Worm (Caenorhabditis elegans) whole organism, mixed stage, embryonic: ENCODE results near the gene pcp-4.

Experiments
- M03D4.4 ChIP-seq: sonication (generic microtip); optimal IDR thresholded peaks from 2 replicates; lab custom pipeline; 2017; ENCODE audit warnings: mild to moderate bottlenecking, missing genetic modification characterization, missing compliant biosample characterization
- ceh-39 ChIP-seq: fragments of 150-350 bp; optimal IDR thresholded peaks from 2 replicates; lab custom pipeline; 2014; ENCODE audit warnings: missing biosample characterization, missing genetic modification characterization
- ces-1 ChIP-seq: fragments of 150-350 bp; optimal IDR thresholded peaks from 2 replicates; lab custom pipeline; 2014; ENCODE audit warnings: missing biosample characterization, missing genetic modification reagents, missing genetic modification characterization
- elt-3 ChIP-seq: fragments of 150-350 bp; optimal IDR thresholded peaks from 2 replicates; lab custom pipeline; 2014; ENCODE audit warnings: missing biosample characterization, missing genetic modification characterization
- nhr-12 ChIP-seq: fragments of 150-350 bp; optimal IDR thresholded peaks from 2 replicates; lab custom pipeline; 2014; ENCODE audit warnings: missing biosample characterization, missing genetic modification characterization
- nhr-2 ChIP-seq: fragments of 150-350 bp; optimal IDR thresholded peaks from 2 replicates; lab custom pipeline; 2014; ENCODE audit warnings: missing biosample characterization, missing genetic modification characterization
- nhr-28 ChIP-seq: fragments of 150-350 bp; optimal IDR thresholded peaks from 2 replicates; lab custom pipeline; 2014; ENCODE audit warnings: missing biosample characterization, missing genetic modification characterization
- pha-4 ChIP-seq: fragments of 150-350 bp; optimal IDR thresholded peaks from 2 replicates; lab custom pipeline; 2018; ENCODE audit warnings: missing biosample characterization, missing genetic modification reagents, missing genetic modification characterization
- snpc-4 ChIP-seq: fragments of 150-350 bp; optimal IDR thresholded peaks from 2 replicates; lab custom pipeline; 2014; ENCODE audit warnings: missing biosample characterization, missing genetic modification characterization
- unc-62 ChIP-seq: fragments of 150-350 bp; optimal IDR thresholded peaks from 2 replicates; lab custom pipeline; 2014; ENCODE audit warnings: missing biosample characterization, missing genetic modification reagents, missing genetic modification characterization
- ztf-11 ChIP-seq: fragments of 150-350 bp; optimal IDR thresholded peaks from 2 replicates; lab custom pipeline; 2014; ENCODE audit warnings: missing biosample characterization, missing genetic modification characterization

DNA sequence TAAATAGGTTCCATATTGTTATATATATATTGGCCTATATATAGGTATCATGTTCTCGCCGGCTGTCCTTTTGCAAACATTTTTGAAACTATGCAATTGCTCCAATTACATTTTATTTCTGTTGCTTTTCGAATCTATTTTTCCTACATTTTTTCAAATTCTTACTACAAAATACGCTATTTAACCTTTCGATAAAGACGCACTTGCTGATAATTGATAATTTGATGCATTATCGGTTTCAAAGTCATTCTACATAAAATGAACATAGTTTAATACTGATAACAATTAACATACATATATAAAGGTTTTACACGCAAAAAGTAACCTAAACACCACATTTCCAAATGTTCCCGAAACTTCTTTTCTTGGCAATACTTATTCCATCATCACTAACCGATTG is 42.5 kb downstream of the pcp-4 start, which contains the start of gene clec-258:
- TF ChIP-seq ztf-11 (tag; lab: Kevin White, UChicago) = no peak
- TF ChIP-seq nhr-28 = no peak
- TF ChIP-seq elt-3 (tag; lab: Kevin White, UChicago) = no peak
- TF ChIP-seq M03D4.4 = no peak
- TF ChIP-seq unc-62 = no peak
- no peak for TF ChIP-seq ceh-39 (tag; lab: Kevin White, UChicago)
- no peak for TF ChIP-seq snpc-4
- TF ChIP-seq ces-1 = no peak
- TF ChIP-seq pha-4 = no peak
- no peak for TF ChIP-seq nhr-2 (tag; lab: Kevin White, UChicago)
- no peak for TF ChIP-seq nhr-12 (tag; lab: Kevin White, UChicago)
